Worm (Caenorhabditis elegans): ENCODE measurements around the gene C13F10.1.

DNA sequence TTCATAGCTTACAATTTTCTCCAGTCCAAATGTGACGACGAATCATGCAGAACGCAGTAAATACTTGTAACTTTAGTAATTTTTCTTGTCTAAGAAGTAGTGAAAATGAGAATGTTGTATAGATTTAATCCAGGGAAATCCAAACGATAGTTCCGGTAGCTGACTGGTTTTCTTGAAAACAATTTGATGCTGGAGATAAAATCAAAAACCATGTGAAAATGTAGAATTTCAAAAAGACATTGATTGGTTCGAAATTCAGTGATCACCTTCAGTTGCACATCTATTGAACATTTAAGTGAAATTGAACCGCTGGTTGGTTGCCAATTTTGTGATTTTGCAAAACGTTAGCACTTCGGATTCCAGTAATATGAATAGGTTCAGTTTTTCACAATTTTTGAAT, 40.2 kb downstream of the C13F10.1 start, which contains the start of gene C13A2.9:
- no peak for TF ChIP-seq lin-32 (GFP tag; optimal IDR thresholded peaks at IDR 0.05)
- no peak for TF ChIP-seq elt-1 (tag; optimal IDR thresholded peaks at IDR 0.05; ENCODE audit: borderline replicate concordance, insufficient read depth)
- no peak for TF ChIP-seq mep-1 (tag; optimal IDR thresholded peaks at IDR 0.05)
- TF ChIP-seq ceh-43 (GFP tag; optimal IDR thresholded peaks at IDR 0.05) = no peak
- TF ChIP-seq nhr-12 (tag; optimal IDR thresholded peaks at IDR 0.05) = no peak
- no peak for TF ChIP-seq elt-3 (tag; optimal IDR thresholded peaks at IDR 0.05)
- TF ChIP-seq nhr-28 (tag; optimal IDR thresholded peaks at IDR 0.05) = no peak
- TF ChIP-seq ces-1 (GFP tag; optimal IDR thresholded peaks at IDR 0.05) = no peak
- TF ChIP-seq pha-4 (tag; optimal IDR thresholded peaks at IDR 0.05) = no peak
